Fruit fly (Drosophila melanogaster) S2 (cell line): ENCODE data around the gene CG8010.

Experiments
- CG8478 ChIP-seq: fragments of >200 bp; optimal IDR thresholded peaks from 2 replicates; lab custom pipeline; 2018
- CTCF ChIP-seq, 2 experiments: fragments of >200 bp; optimal IDR thresholded peaks; 2 replicates each; lab custom pipeline; 2018

- no peak for TF ChIP-seq CG8478
- no peak for TF ChIP-seq CTCF (optimal IDR thresholded peaks at IDR 0.05; lab: Kevin White, UChicago)
Observed at dm6 chrX:19289318-19289970, 20.7 kb upstream of the CG8010 start.
